Worm (Caenorhabditis elegans) whole organism, mixed stage, embryonic: ENCODE data around the gene srh-220.

ENCODE experiments used
- ceh-43 ChIP-seq: fragments of 200-800 bp; sonication (Bioruptor generic); optimal IDR thresholded peaks from 2 replicates; lab custom pipeline; 2018; ENCODE audit warnings: mild to moderate bottlenecking, missing genetic modification characterization, moderate library complexity, missing compliant biosample characterization
- ces-1 ChIP-seq: fragments of 150-350 bp; optimal IDR thresholded peaks from 2 replicates; lab custom pipeline; 2014; ENCODE audit warnings: missing biosample characterization, missing genetic modification reagents, missing genetic modification characterization
- elt-1 ChIP-seq: sonication (generic microtip); optimal IDR thresholded peaks from 2 replicates; lab custom pipeline; 2017; ENCODE audit warnings: missing genetic modification characterization, mild to moderate bottlenecking, missing compliant biosample characterization, antibody characterized with exemption, moderate library complexity, borderline replicate concordance; ENCODE audit not compliant: insufficient read depth
- hlh-1 ChIP-seq: fragments of 150-350 bp; optimal IDR thresholded peaks from 2 replicates; lab custom pipeline; 2014; ENCODE audit warnings: missing biosample characterization, missing genetic modification reagents, missing genetic modification characterization
- lin-13 ChIP-seq: fragments of 150-350 bp; optimal IDR thresholded peaks from 2 replicates; lab custom pipeline; 2014; ENCODE audit warnings: missing biosample characterization, missing genetic modification characterization
- nhr-28 ChIP-seq: fragments of 150-350 bp; optimal IDR thresholded peaks from 2 replicates; lab custom pipeline; 2014; ENCODE audit warnings: missing biosample characterization, missing genetic modification characterization
- unc-39 ChIP-seq: fragments of 150-350 bp; optimal IDR thresholded peaks from 2 replicates; lab custom pipeline; 2014; ENCODE audit warnings: missing biosample characterization, missing genetic modification characterization

ce11 chrIV:3956095-3956494 lies 21.7 kb downstream of the srh-220 start, which contains the start of gene clec-73:
- TF ChIP-seq nhr-28 (no peak), unc-39 (tag; lab: Kevin White, UChicago) (no peak), hlh-1 (no peak), ceh-43 (no peak), ces-1 (GFP tag; lab: Kevin White, UChicago) (no peak), elt-1 (tag; lab: Kevin White, UChicago) (no peak), lin-13 (tag; lab: Kevin White, UChicago) (no peak)
